Fruit fly (Drosophila melanogaster) whole organism, embryonic: ENCODE measurements around the gene CG15891.
A peak's percentile ranks its signal among the peaks of the same experiment; 100 is the strongest.

Experiments
- Asciz ChIP-seq: fragments of 200-800 bp; sonication (Bioruptor generic); optimal IDR thresholded peaks from 2 replicates; lab custom pipeline; 2017; ENCODE audit warnings: missing biosample characterization, mild to moderate bottlenecking, missing genetic modification characterization, missing genetic modification reagents
- BEAF-32 ChIP-seq: fragments of 200-800 bp; sonication (Bioruptor generic); optimal IDR thresholded peaks from 3 replicates; lab custom pipeline; 2017; ENCODE audit warnings: missing biosample characterization, missing genetic modification characterization, mild to moderate bottlenecking, moderate library complexity, missing genetic modification reagents
- CG15601 ChIP-seq: fragments of 200-800 bp; sonication (Bioruptor generic); optimal IDR thresholded peaks from 3 replicates; lab custom pipeline; 2019; ENCODE audit warnings: missing biosample characterization, mild to moderate bottlenecking, missing genetic modification characterization, moderate library complexity
- CG17912 ChIP-seq: fragments of 200-800 bp; sonication (Bioruptor generic); optimal IDR thresholded peaks from 2 replicates; lab custom pipeline; 2018; ENCODE audit warnings: missing biosample characterization, mild to moderate bottlenecking, missing genetic modification characterization
- CG18599 ChIP-seq: fragments of 200-800 bp; sonication (Bioruptor generic); optimal IDR thresholded peaks from 3 replicates; lab custom pipeline; 2017; ENCODE audit warnings: missing biosample characterization, missing genetic modification characterization, mild to moderate bottlenecking, moderate library complexity, missing genetic modification reagents
- CG2712 ChIP-seq: fragments of 200-800 bp; optimal IDR thresholded peaks from 3 replicates; lab custom pipeline; 2019; ENCODE audit warnings: missing biosample characterization, mild to moderate bottlenecking, missing genetic modification characterization, moderate library complexity
- CG32532 ChIP-seq: fragments of 200-800 bp; sonication (Bioruptor generic); IDR thresholded peaks from 2 replicates; pipeline ENCODE4 v1.3.6; 2022; ENCODE audit warnings: missing biosample characterization, missing genetic modification characterization
- CG34224 ChIP-seq: fragments of 200-800 bp; sonication (Bioruptor generic); IDR thresholded peaks from 3 replicates; pipeline ENCODE4 v1.3.6; 2022; ENCODE audit warnings: missing biosample characterization, missing genetic modification characterization; ENCODE audit not compliant: partially characterized antibody
- CG34422 ChIP-seq: fragments of 200-800 bp; sonication (Bioruptor generic); IDR thresholded peaks from 3 replicates; pipeline ENCODE4 v1.3.6; 2022; ENCODE audit warnings: missing biosample characterization, missing genetic modification characterization
- CG3847 ChIP-seq: fragments of 200-800 bp; sonication (Bioruptor generic); IDR thresholded peaks from 2 replicates; pipeline ENCODE4 v1.3.6; 2022; ENCODE audit warnings: missing biosample characterization, missing genetic modification characterization
- CG9609 ChIP-seq: fragments of 200-800 bp; sonication (Bioruptor generic); optimal IDR thresholded peaks from 3 replicates; lab custom pipeline; 2016; ENCODE audit warnings: missing biosample characterization, missing genetic modification characterization
- CTCF ChIP-seq: fragments of 200-800 bp; sonication (Bioruptor generic); optimal IDR thresholded peaks from 2 replicates; lab custom pipeline; 2017; ENCODE audit warnings: missing biosample characterization, mild to moderate bottlenecking, missing genetic modification characterization, moderate library complexity
- Deaf1 ChIP-seq: fragments of 200-800 bp; optimal IDR thresholded peaks from 3 replicates; lab custom pipeline; 2019; ENCODE audit warnings: missing biosample characterization, mild to moderate bottlenecking, missing genetic modification characterization, moderate library complexity
- Doc3 ChIP-seq: fragments of 200-800 bp; sonication (Bioruptor generic); IDR thresholded peaks from 3 replicates; pipeline ENCODE4 v1.3.6; 2022; ENCODE audit warnings: missing biosample characterization, missing genetic modification characterization; ENCODE audit not compliant: partially characterized antibody
- ERR ChIP-seq: fragments of 200-800 bp; sonication (Bioruptor generic); optimal IDR thresholded peaks from 2 replicates; lab custom pipeline; 2016; ENCODE audit warnings: missing biosample characterization, missing genetic modification characterization
- Fer1 ChIP-seq: fragments of 200-800 bp; sonication (Bioruptor generic); optimal IDR thresholded peaks from 2 replicates; lab custom pipeline; 2017; ENCODE audit warnings: missing biosample characterization, mild to moderate bottlenecking, missing genetic modification characterization
- H15 ChIP-seq: fragments of 200-800 bp; sonication (Bioruptor generic); IDR thresholded peaks from 3 replicates; pipeline ENCODE4 v1.3.6; 2022; ENCODE audit warnings: missing biosample characterization, missing genetic modification characterization
- HLH54F ChIP-seq: fragments of 200-800 bp; sonication (Bioruptor generic); optimal IDR thresholded peaks from 3 replicates; lab custom pipeline; 2016; ENCODE audit warnings: missing biosample characterization, missing genetic modification characterization
- HmgD ChIP-seq: fragments of 200-800 bp; sonication (Bioruptor generic); optimal IDR thresholded peaks from 3 replicates; lab custom pipeline; 2016; ENCODE audit warnings: missing biosample characterization, missing genetic modification characterization
- Myb ChIP-seq: fragments of 200-800 bp; sonication (Bioruptor generic); optimal IDR thresholded peaks from 2 replicates; lab custom pipeline; 2016; ENCODE audit warnings: missing biosample characterization, missing genetic modification characterization
- NfI ChIP-seq: fragments of 200-800 bp; sonication (Bioruptor generic); optimal IDR thresholded peaks from 3 replicates; lab custom pipeline; 2018; ENCODE audit warnings: missing biosample characterization, mild to moderate bottlenecking, missing genetic modification characterization, moderate library complexity
- PHDP ChIP-seq: fragments of 200-800 bp; sonication (Bioruptor generic); optimal IDR thresholded peaks from 3 replicates; lab custom pipeline; 2018; ENCODE audit warnings: missing biosample characterization, mild to moderate bottlenecking, missing genetic modification characterization, moderate library complexity
- Spps ChIP-seq: fragments of 200-800 bp; sonication (Bioruptor generic); optimal IDR thresholded peaks from 2 replicates; lab custom pipeline; 2018; ENCODE audit warnings: missing biosample characterization, mild to moderate bottlenecking, missing genetic modification characterization
- Sry-δ ChIP-seq: fragments of 200-800 bp; sonication (Bioruptor generic); optimal IDR thresholded peaks from 2 replicates; lab custom pipeline; 2016; ENCODE audit warnings: missing biosample characterization, missing genetic modification characterization
- Stat92E ChIP-seq, 3 experiments: fragments of >200 bp in 2 of 3; fragments of 200-800 bp in 1 of 3; sonication (Bioruptor generic) in 1 of 3; optimal IDR thresholded peaks; 2 replicates each; lab custom pipeline; 2017 to 2019; ENCODE audit warnings: missing biosample characterization in 3 of 3, missing genetic modification characterization in 3 of 3, mild to moderate bottlenecking in 1 of 3, moderate library complexity in 1 of 3
- Vsx1 ChIP-seq: fragments of 200-800 bp; sonication (Bioruptor generic); optimal IDR thresholded peaks from 2 replicates; lab custom pipeline; 2017; ENCODE audit warnings: missing biosample characterization, mild to moderate bottlenecking, missing genetic modification characterization, missing genetic modification reagents
- ash1 ChIP-seq: fragments of 200-800 bp; sonication (Bioruptor generic); optimal IDR thresholded peaks from 2 replicates; lab custom pipeline; 2018; ENCODE audit warnings: missing biosample characterization, mild to moderate bottlenecking, missing genetic modification characterization
- bbx ChIP-seq: fragments of 200-800 bp; sonication (Bioruptor generic); IDR thresholded peaks from 2 replicates; pipeline ENCODE4 v1.3.6; 2022; ENCODE audit warnings: missing biosample characterization, missing genetic modification characterization; ENCODE audit not compliant: partially characterized antibody
- bcd ChIP-seq: fragments of 200-800 bp; sonication (Bioruptor generic); optimal IDR thresholded peaks from 2 replicates; lab custom pipeline; 2017; ENCODE audit warnings: missing biosample characterization, mild to moderate bottlenecking, missing genetic modification characterization
- br ChIP-seq: fragments of >200 bp; optimal IDR thresholded peaks from 2 replicates; lab custom pipeline; 2017
- chinmo ChIP-seq: fragments of 200-800 bp; sonication (Bioruptor generic); IDR thresholded peaks from 4 replicates; pipeline ENCODE4 v1.3.6; 2022; ENCODE audit warnings: missing biosample characterization, missing genetic modification characterization; ENCODE audit not compliant: partially characterized antibody
- dimm ChIP-seq: fragments of 200-800 bp; sonication (Bioruptor generic); IDR thresholded peaks from 2 replicates; pipeline ENCODE4 v1.3.6; 2022; ENCODE audit warnings: missing biosample characterization, missing genetic modification characterization
- fd3F ChIP-seq: fragments of 200-800 bp; sonication (Bioruptor generic); optimal IDR thresholded peaks from 2 replicates; lab custom pipeline; 2018; ENCODE audit warnings: missing biosample characterization, mild to moderate bottlenecking, missing genetic modification characterization, moderate library complexity
- grn ChIP-seq: fragments of 200-800 bp; sonication (Bioruptor generic); optimal IDR thresholded peaks from 3 replicates; lab custom pipeline; 2017; ENCODE audit warnings: missing biosample characterization, missing genetic modification characterization
- gro ChIP-seq: fragments of 200-800 bp; sonication (Bioruptor generic); optimal IDR thresholded peaks from 2 replicates; lab custom pipeline; 2016; ENCODE audit warnings: missing biosample characterization, missing genetic modification characterization
- inv ChIP-seq: fragments of 200-800 bp; sonication (Bioruptor generic); IDR thresholded peaks from 2 replicates; pipeline ENCODE4 v1.3.6; 2022; ENCODE audit warnings: missing biosample characterization, missing genetic modification characterization; ENCODE audit not compliant: partially characterized antibody
- jumu ChIP-seq: fragments of 200-800 bp; sonication (Bioruptor generic); optimal IDR thresholded peaks from 3 replicates; lab custom pipeline; 2016; ENCODE audit warnings: missing biosample characterization, missing genetic modification characterization
- kah ChIP-seq: fragments of 200-800 bp; sonication (Bioruptor generic); optimal IDR thresholded peaks from 2 replicates; lab custom pipeline; 2018; ENCODE audit warnings: missing biosample characterization, mild to moderate bottlenecking, missing genetic modification characterization
- kni ChIP-seq: fragments of 200-800 bp; sonication (Bioruptor generic); optimal IDR thresholded peaks from 3 replicates; lab custom pipeline; 2017; ENCODE audit warnings: mild to moderate bottlenecking, missing biosample characterization, missing genetic modification reagents, missing genetic modification characterization
- knrl ChIP-seq: fragments of 200-800 bp; sonication (Bioruptor generic); IDR thresholded peaks from 3 replicates; pipeline ENCODE4 v1.3.6; 2022; ENCODE audit warnings: missing biosample characterization, missing genetic modification characterization; ENCODE audit not compliant: partially characterized antibody
- org-1 ChIP-seq: fragments of 200-800 bp; sonication (Bioruptor generic); optimal IDR thresholded peaks from 2 replicates; lab custom pipeline; 2017; ENCODE audit warnings: missing biosample characterization, missing genetic modification characterization
- pan ChIP-seq, 4 experiments: fragments of >200 bp in 3 of 4; fragments of 200-800 bp in 1 of 4; sonication (Bioruptor generic) in 1 of 4; optimal IDR thresholded peaks in 3 of 4; IDR thresholded peaks in 1 of 4; 2 replicates each; pipeline versions ENCODE4 v1.3.6 to Lab custom; 2017 to 2022; ENCODE audit warnings: missing biosample characterization in 2 of 4, missing genetic modification characterization in 2 of 4, mixed read lengths in 1 of 4
- pita ChIP-seq: fragments of 200-800 bp; sonication (Bioruptor generic); optimal IDR thresholded peaks from 2 replicates; lab custom pipeline; 2017; ENCODE audit warnings: missing biosample characterization, mild to moderate bottlenecking, missing genetic modification characterization
- pzg ChIP-seq: fragments of 200-800 bp; sonication (Bioruptor generic); optimal IDR thresholded peaks from 3 replicates; lab custom pipeline; 2018; ENCODE audit warnings: missing biosample characterization, mild to moderate bottlenecking, missing genetic modification characterization, moderate library complexity
- ssp ChIP-seq: fragments of 200-800 bp; sonication (Bioruptor generic); IDR thresholded peaks from 2 replicates; pipeline ENCODE4 v1.3.6; 2022; ENCODE audit warnings: missing biosample characterization, missing genetic modification characterization
- tin ChIP-seq: fragments of 200-800 bp; sonication (Bioruptor generic); optimal IDR thresholded peaks from 3 replicates; lab custom pipeline; 2016; ENCODE audit warnings: missing biosample characterization, missing genetic modification characterization
- zen ChIP-seq: fragments of 200-800 bp; sonication (Bioruptor generic); optimal IDR thresholded peaks from 3 replicates; lab custom pipeline; 2018; ENCODE audit warnings: missing biosample characterization, mild to moderate bottlenecking, missing genetic modification characterization, moderate library complexity
- zfh1 ChIP-seq: fragments of 200-800 bp; sonication (Bioruptor generic); IDR thresholded peaks from 3 replicates; pipeline ENCODE4 v1.3.6; 2022; ENCODE audit warnings: missing biosample characterization, missing genetic modification characterization
- zfh2 ChIP-seq: fragments of 200-800 bp; sonication (Bioruptor generic); optimal IDR thresholded peaks from 2 replicates; lab custom pipeline; 2016; ENCODE audit warnings: missing biosample characterization, missing genetic modification characterization

The CG15891 gene

dm6 chrX:6287842-6288241 lies 7.3 kb downstream of the CG15891 start, which contains the start of the genes Top3beta and wuho (continued):
- TF ChIP-seq BEAF-32 (GFP tag; lab: Kevin White, UChicago) (peak; percentile 66), CTCF (peak; percentile 29), zfh1 (0 out of 3 replicates have a peak, but pooled peaks have one; percentile 4), NfI (GFP tag; lab: Kevin White, UChicago) (peak; percentile 33), grn (GFP tag; lab: Kevin White, UChicago) (peak; percentile 100), jumu (GFP tag; lab: Kevin White, UChicago) (peak; percentile 58), zfh2 (GFP tag; lab: Kevin White, UChicago) (peak; percentile 28), knrl (peak; percentile 59), CG2712 (tag; lab: Kevin White, UChicago) (peak; percentile 55), CG32532 (GFP tag; lab: Robert Waterston, UW) (0 out of 2 replicates have a peak, but pooled peaks have one; percentile 15), CG3847 (GFP tag; lab: Robert Waterston, UW) (peak; percentile 54; the same call in 1 of the 2 replicates), dimm (no peak), ash1 (peak; percentile 62), br (lab: Kevin White, UChicago) (no peak), Vsx1 (GFP tag; lab: Kevin White, UChicago) (no peak), H15 (GFP tag; lab: Robert Waterston, UW) (no peak), kah (GFP tag; lab: Kevin White, UChicago) (peak; percentile 13), CG18599 (GFP tag; lab: Kevin White, UChicago) (no peak), PHDP (peak; percentile 32), ssp (peak; percentile 46; the same call in 1 of the 2 replicates), Spps (tag; lab: Kevin White, UChicago) (peak; percentile 6), tin (GFP tag; lab: Kevin White, UChicago) (peak; percentile 28), pzg (peak; percentile 100), kni (no peak), org-1 (GFP tag; lab: Kevin White, UChicago) (peak; percentile 9), CG34422 (GFP tag; lab: Robert Waterston, UW) (peak; percentile 68; the same call in 2 of the 3 replicates), Doc3 (GFP tag; lab: Robert Waterston, UW) (peak; percentile 49; the same call in 1 of the 3 replicates), bcd (GFP tag; lab: Kevin White, UChicago) (peak; percentile 68), zen (tag; lab: Kevin White, UChicago) (peak; percentile 80), Sry-δ (GFP tag; lab: Kevin White, UChicago) (peak; percentile 83), CG9609 (GFP tag; lab: Kevin White, UChicago) (no peak), HLH54F (GFP tag; lab: Kevin White, UChicago) (peak; percentile 39), chinmo (GFP tag; lab: Robert Waterston, UW) (peak; percentile 85; the same call in 2 of the 4 replicates), Deaf1 (tag; lab: Kevin White, UChicago) (peak; percentile 65), CG34224 (GFP tag; lab: Robert Waterston, UW) (peak; percentile 71), inv (GFP tag; lab: Robert Waterston, UW) (peak; percentile 50), Fer1 (GFP tag; lab: Kevin White, UChicago) (peak; percentile 68), CG17912 (GFP tag; lab: Kevin White, UChicago) (peak; percentile 62), fd3F (GFP tag; lab: Kevin White, UChicago) (no peak), pan (optimal IDR thresholded peaks at IDR 0.05; lab: Kevin White, UChicago) (no peak), pan (GFP tag; optimal IDR thresholded peaks at IDR 0.05 in 1 of 2, IDR thresholded peaks at IDR 0.05 in 1 of 2) (no peak), CG15601 (no peak), Stat92E (GFP tag; optimal IDR thresholded peaks at IDR 0.05; lab: Kevin White, UChicago) (peak in 1 of 3 experiments; percentile 73), ERR (peak; percentile 48), bbx (GFP tag; lab: Robert Waterston, UW) (peak; percentile 79), Myb (GFP tag; lab: Kevin White, UChicago) (peak; percentile 76), gro (GFP tag; lab: Kevin White, UChicago) (peak; percentile 48), pita (GFP tag; lab: Kevin White, UChicago) (no peak), HmgD (GFP tag; lab: Kevin White, UChicago) (peak; percentile 92), Asciz (GFP tag; lab: Kevin White, UChicago) (no peak)
